Worm (Caenorhabditis elegans) whole organism, L1 larva: ENCODE measurements around the gene Y54F10BM.9.

Experiments
- F16B12.6 ChIP-seq: fragments of 150-350 bp; optimal IDR thresholded peaks from 2 replicates; lab custom pipeline; 2014; ENCODE audit warnings: missing biosample characterization, missing genetic modification characterization
- elt-2 ChIP-seq: sonication (generic microtip); optimal IDR thresholded peaks from 2 replicates; lab custom pipeline; 2016; ENCODE audit warnings: missing genetic modification characterization, mild to moderate bottlenecking, inconsistent platforms, missing compliant biosample characterization, missing genetic modification reagents
- fos-1 ChIP-seq: fragments of 150-350 bp; optimal IDR thresholded peaks from 2 replicates; lab custom pipeline; 2014; ENCODE audit warnings: missing biosample characterization, missing genetic modification characterization
- ztf-11 ChIP-seq, 2 experiments: sonication (generic microtip); optimal IDR thresholded peaks; 2 replicates each; lab custom pipeline; 2016 to 2017; ENCODE audit warnings: missing genetic modification characterization in 2 of 2, missing biosample characterization in 1 of 2, missing compliant biosample characterization in 1 of 2

DNA sequence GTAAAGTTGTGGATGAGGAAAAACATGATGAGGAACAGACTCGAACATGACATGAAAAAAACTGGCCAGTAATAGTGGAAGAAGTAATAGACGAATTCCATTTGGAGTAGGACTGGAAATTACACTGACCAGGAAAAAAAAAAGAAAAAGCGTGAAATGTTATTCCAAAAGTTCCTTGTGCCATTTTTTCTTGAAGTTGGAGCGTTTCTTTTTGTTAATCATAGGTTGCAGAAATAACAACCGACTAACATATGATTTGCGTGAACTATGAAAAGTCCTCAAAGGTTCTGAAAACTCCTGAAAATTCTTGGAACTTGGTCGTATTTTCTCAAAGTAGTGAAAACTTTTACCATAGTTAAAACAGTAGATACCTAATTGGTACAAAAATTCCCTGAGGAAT is 59.0 kb downstream of the Y54F10BM.9 start, which contains the start of gene srd-67:
- TF ChIP-seq F16B12.6 (tag; lab: Kevin White, UChicago) = no peak
- no peak for TF ChIP-seq ztf-11 (tag; optimal IDR thresholded peaks at IDR 0.05; lab: Kevin White, UChicago)
- TF ChIP-seq fos-1 = no peak
- TF ChIP-seq elt-2 (tag; lab: Kevin White, UChicago) = no peak
